Worm (Caenorhabditis elegans): Measurements from ENCODE around the gene W06D11.2.

Gene W06D11.2

ce11 chrX:12290539-12290938, 6.0 kb downstream of the W06D11.2 start, which contains the start of gene C04B4.4:
TSS of gene C04B4.4 (plus strand) at chrX:12290839.
- TF ChIP-seq F55B11.4 (tag; optimal IDR thresholded peaks at IDR 0.05; ENCODE audit: borderline replicate concordance, insufficient read depth) (no peak), hlh-12 (tag; optimal IDR thresholded peaks at IDR 0.05) (no peak), Y56A3A.18 (GFP tag; IDR thresholded peaks at IDR 0.05) (no peak), unc-62 (GFP tag; optimal IDR thresholded peaks at IDR 0.05) (no peak), unc-130 (GFP tag; optimal IDR thresholded peaks at IDR 0.05) (no peak), lin-35 (GFP tag; optimal IDR thresholded peaks at IDR 0.05) (no peak), hmg-1.2 (GFP tag; IDR thresholded peaks at IDR 0.05) (no peak), F10E7.11 (tag; optimal IDR thresholded peaks at IDR 0.05) (no peak), B0336.3 (GFP tag; IDR thresholded peaks at IDR 0.05) (no peak), sdz-38 (tag; optimal IDR thresholded peaks at IDR 0.05) (no peak), tbp1 (GFP tag; optimal IDR thresholded peaks at IDR 0.05) (no peak), cebp-2 (GFP tag; IDR thresholded peaks at IDR 0.05) (no peak), snpc-4 (GFP tag; optimal IDR thresholded peaks at IDR 0.05) (no peak), snpc-4 (tag; optimal IDR thresholded peaks at IDR 0.05) (no peak), die-1 (tag; optimal IDR thresholded peaks at IDR 0.05) (no peak), lir-1 (GFP tag; conservative IDR thresholded peaks at IDR 0.05) (no peak), cebp-1 (GFP tag; IDR thresholded peaks at IDR 0.05) (no peak), cebp-1 (tag; optimal IDR thresholded peaks at IDR 0.05) (no peak), F33H1.4 (GFP tag; IDR thresholded peaks at IDR 0.05) (no peak), K11D2.4 (GFP tag; IDR thresholded peaks at IDR 0.05) (no peak)

ce11 chrX:12288254-12288653, 8.3 kb downstream of the W06D11.2 start, which contains the start of gene C04B4.5:
TSS of gene C04B4.5 (minus strand) at chrX:12288354.
- TF ChIP-seq ceh-40 (GFP tag; IDR thresholded peaks at IDR 0.05), result no peak
- TF ChIP-seq attf-3 (GFP tag; conservative IDR thresholded peaks at IDR 0.05), result no peak
- no peak for TF ChIP-seq ceh-91 (GFP tag; IDR thresholded peaks at IDR 0.05)
- TF ChIP-seq zim-3 (tag; optimal IDR thresholded peaks at IDR 0.05), result no peak
- no peak for TF ChIP-seq ztf-6 (GFP tag; IDR thresholded peaks at IDR 0.05)
- TF ChIP-seq B0035.1 (tag; optimal IDR thresholded peaks at IDR 0.05), result no peak
- no peak for TF ChIP-seq mxl-1 (tag; optimal IDR thresholded peaks at IDR 0.05)
- TF ChIP-seq F55B11.4 (tag; optimal IDR thresholded peaks at IDR 0.05; ENCODE audit: borderline replicate concordance, insufficient read depth), result no peak
- no peak for TF ChIP-seq unc-130 (GFP tag; optimal IDR thresholded peaks at IDR 0.05)
- no peak for TF ChIP-seq lin-54 (GFP tag; optimal IDR thresholded peaks at IDR 0.05)
- TF ChIP-seq fkh-3 (tag; optimal IDR thresholded peaks at IDR 0.05), result no peak
- no peak for TF ChIP-seq C17E4.6 (GFP tag; IDR thresholded peaks at IDR 0.05)
- TF ChIP-seq atf-7 (tag; optimal IDR thresholded peaks at IDR 0.05), result no peak
- TF ChIP-seq F39B2.1 (GFP tag; IDR thresholded peaks at IDR 0.05), result no peak
- no peak for TF ChIP-seq aptf-3 (GFP tag; IDR thresholded peaks at IDR 0.05)
- TF ChIP-seq him-1 (tag; optimal IDR thresholded peaks at IDR 0.05), result no peak
- TF ChIP-seq F10E7.11 (tag; optimal IDR thresholded peaks at IDR 0.05), result no peak
- no peak for TF ChIP-seq nfyb-1 (GFP tag; IDR thresholded peaks at IDR 0.05)
- no peak for TF ChIP-seq D2030.7 (GFP tag; IDR thresholded peaks at IDR 0.05)

DNA sequence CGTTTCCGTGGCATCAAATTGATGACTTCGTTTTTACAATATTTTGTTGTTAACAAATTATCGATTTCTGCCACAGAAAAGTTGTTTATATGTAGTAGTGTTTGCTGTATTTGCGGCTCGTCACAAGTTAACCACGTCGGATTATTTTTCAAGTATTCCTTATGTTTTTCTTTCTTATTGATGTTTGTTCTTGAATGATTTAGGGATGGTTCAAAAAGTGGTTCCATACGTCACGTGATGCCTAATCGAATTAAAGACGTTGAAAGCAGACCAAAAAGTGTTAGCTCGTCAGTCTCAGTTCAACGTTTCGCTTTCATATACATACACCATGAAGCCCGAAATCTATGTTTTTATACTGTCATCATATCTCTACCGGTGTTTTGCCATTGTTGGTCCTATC, 11.0 kb downstream of the W06D11.2 start, which contains the start of gene lips-2:
lips-2 (plus strand) TSS at position 301 of the 400 bp plus-strand sequence.
- TF ChIP-seq madf-8 (GFP tag; conservative IDR thresholded peaks at IDR 0.05) (no peak), Y53G8AR.9 (GFP tag; conservative IDR thresholded peaks at IDR 0.05) (no peak), attf-6 (GFP tag; IDR thresholded peaks at IDR 0.05) (no peak), dpff-1 (tag; optimal IDR thresholded peaks at IDR 0.05) (no peak), sdz-38 (tag; optimal IDR thresholded peaks at IDR 0.05) (no peak), lir-1 (GFP tag; conservative IDR thresholded peaks at IDR 0.05) (no peak), K12H6.12 (tag; optimal IDR thresholded peaks at IDR 0.05) (no peak), mes-4 (tag; optimal IDR thresholded peaks at IDR 0.05) (no peak), unc-62 (GFP tag; optimal IDR thresholded peaks at IDR 0.05) (no peak), egl-18 (GFP tag; IDR thresholded peaks at IDR 0.05) (no peak), zfh-2 (GFP tag; conservative IDR thresholded peaks at IDR 0.05) (no peak), lsy-27 (tag; optimal IDR thresholded peaks at IDR 0.05; ENCODE audit: borderline replicate concordance, insufficient read depth) (no peak), zim-3 (tag; optimal IDR thresholded peaks at IDR 0.05) (no peak), F49E8.2 (tag; optimal IDR thresholded peaks at IDR 0.05; ENCODE audit: insufficient read depth) (no peak), nhr-80 (tag; optimal IDR thresholded peaks at IDR 0.05) (no peak), sptf-2 (GFP tag; optimal IDR thresholded peaks at IDR 0.05) (no peak), atf-7 (tag; optimal IDR thresholded peaks at IDR 0.05) (no peak)

All from whole organism, young adult.